Fruit fly (Drosophila melanogaster): ENCODE data around the gene Las.

The Las gene

dm6 chr3L:20405971-20406948 is 25.9 kb downstream of the Las start (continued):
- TF ChIP-seq CG1792 (GFP tag; optimal IDR thresholded peaks at IDR 0.05): no peak
- TF ChIP-seq zen2 (GFP tag; IDR thresholded peaks at IDR 0.05; ENCODE audit: partially characterized antibody): no peak
- no peak for TF ChIP-seq sob (GFP tag; IDR thresholded peaks at IDR 0.05)
- peak; percentile 19 for TF ChIP-seq CG17912 (GFP tag; optimal IDR thresholded peaks at IDR 0.05)
- no peak for TF ChIP-seq her (GFP tag; optimal IDR thresholded peaks at IDR 0.05)
- TF ChIP-seq org-1 (GFP tag; optimal IDR thresholded peaks at IDR 0.05): no peak
- no peak for TF ChIP-seq sim (GFP tag; IDR thresholded peaks at IDR 0.05)
- TF ChIP-seq CG1647 (GFP tag; optimal IDR thresholded peaks at IDR 0.05): no peak
- TF ChIP-seq Oli (tag; optimal IDR thresholded peaks at IDR 0.05): no peak
- peak; percentile 20 for TF ChIP-seq tap (tag; optimal IDR thresholded peaks at IDR 0.05)
- TF ChIP-seq fd3F (GFP tag; optimal IDR thresholded peaks at IDR 0.05): no peak
- no peak for TF ChIP-seq CG17328 (GFP tag; IDR thresholded peaks at IDR 0.05)
- no peak for TF ChIP-seq Atf6 (GFP tag; IDR thresholded peaks at IDR 0.05)
- TF ChIP-seq chm (GFP tag; IDR thresholded peaks at IDR 0.05): no peak
- TF ChIP-seq CG34376 (GFP tag; optimal IDR thresholded peaks at IDR 0.05): no peak
- no peak for TF ChIP-seq Elba2 (GFP tag; optimal IDR thresholded peaks at IDR 0.05)
- no peak for TF ChIP-seq tio (GFP tag; optimal IDR thresholded peaks at IDR 0.05)
- no peak for TF ChIP-seq CG16779 (GFP tag; IDR thresholded peaks at IDR 0.05)
- no peak for TF ChIP-seq usp (GFP tag; optimal IDR thresholded peaks at IDR 0.05)
- TF ChIP-seq CG10209 (GFP tag; optimal IDR thresholded peaks at IDR 0.05): no peak
- no peak for TF ChIP-seq CG7963 (GFP tag; IDR thresholded peaks at IDR 0.05; ENCODE audit: partially characterized antibody)
- no peak for TF ChIP-seq CG3726 (GFP tag; IDR thresholded peaks at IDR 0.05)
- no peak for TF ChIP-seq shn (GFP tag; optimal IDR thresholded peaks at IDR 0.05)
- TF ChIP-seq exex (tag; optimal IDR thresholded peaks at IDR 0.05): peak; percentile 28
- TF ChIP-seq CG3995 (GFP tag; optimal IDR thresholded peaks at IDR 0.05): no peak
- TF ChIP-seq eve (GFP tag; optimal IDR thresholded peaks at IDR 0.05): no peak
- peak; percentile 55 for TF ChIP-seq CTCF (GFP tag; optimal IDR thresholded peaks at IDR 0.05)
- TF ChIP-seq hbn (GFP tag; IDR thresholded peaks at IDR 0.05; ENCODE audit: partially characterized antibody): no peak
- no peak for TF ChIP-seq CG13894 (tag; optimal IDR thresholded peaks at IDR 0.05)
- TF ChIP-seq amos (GFP tag; IDR thresholded peaks at IDR 0.05; ENCODE audit: partially characterized antibody): no peak
- no peak for TF ChIP-seq CG4328 (GFP tag; optimal IDR thresholded peaks at IDR 0.05)
- no peak for TF ChIP-seq kni (GFP tag; optimal IDR thresholded peaks at IDR 0.05)
- no peak for TF ChIP-seq CG2120 (GFP tag; optimal IDR thresholded peaks at IDR 0.05)
- TF ChIP-seq MBD-R2 (GFP tag; IDR thresholded peaks at IDR 0.05): no peak
- no peak for TF ChIP-seq CG4617 (GFP tag; optimal IDR thresholded peaks at IDR 0.05; ENCODE audit: borderline replicate concordance)
- TF ChIP-seq CG6254 (GFP tag; optimal IDR thresholded peaks at IDR 0.05): peak; percentile 33
- TF ChIP-seq BtbVII (GFP tag; optimal IDR thresholded peaks at IDR 0.05): no peak
- no peak for TF ChIP-seq chinmo (GFP tag; IDR thresholded peaks at IDR 0.05; ENCODE audit: partially characterized antibody)
- TF ChIP-seq yki (optimal IDR thresholded peaks at IDR 0.05): no peak
- TF ChIP-seq CG6683 (GFP tag; optimal IDR thresholded peaks at IDR 0.05): no peak
- TF ChIP-seq gt (GFP tag; IDR thresholded peaks at IDR 0.05): no peak
- no peak for TF ChIP-seq CG17361 (GFP tag; IDR thresholded peaks at IDR 0.05)
- no peak for TF ChIP-seq CG10462 (GFP tag; optimal IDR thresholded peaks at IDR 0.05)
- no peak for TF ChIP-seq Kr (GFP tag; optimal IDR thresholded peaks at IDR 0.05)
- TF ChIP-seq Drgx (GFP tag; IDR thresholded peaks at IDR 0.05): no peak
- no peak for TF ChIP-seq tna (GFP tag; IDR thresholded peaks at IDR 0.05; ENCODE audit: partially characterized antibody)
- TF ChIP-seq ranshi (GFP tag; IDR thresholded peaks at IDR 0.05): no peak
- no peak for TF ChIP-seq br (optimal IDR thresholded peaks at IDR 0.05)
- no peak for TF ChIP-seq Dip3 (GFP tag; optimal IDR thresholded peaks at IDR 0.05)
- no peak for TF ChIP-seq CG7786 (GFP tag; optimal IDR thresholded peaks at IDR 0.05)
- TF ChIP-seq CG6791 (GFP tag; IDR thresholded peaks at IDR 0.05; ENCODE audit: partially characterized antibody): no peak

Data from whole organism, embryonic.